Worm (Caenorhabditis elegans): Measurements from ENCODE around the gene C14A4.9.

ce11 chrII:10550173-10550572, 49.0 kb upstream of the C14A4.9 start:
- no peak for TF ChIP-seq unc-62 (GFP tag; optimal IDR thresholded peaks at IDR 0.05)
- TF ChIP-seq lsy-2 (tag; optimal IDR thresholded peaks at IDR 0.05) = no peak
- TF ChIP-seq pha-4 (tag; optimal IDR thresholded peaks at IDR 0.05) = no peak
- no peak for TF ChIP-seq snpc-4 (tag; optimal IDR thresholded peaks at IDR 0.05)
- no peak for TF ChIP-seq sem-2 (GFP tag; optimal IDR thresholded peaks at IDR 0.05)
